Fruit fly (Drosophila melanogaster) whole organism, embryonic: ENCODE measurements around the gene inaE.

Source experiments
- Abd-B ChIP-seq: fragments of 200-800 bp; sonication (Bioruptor generic); optimal IDR thresholded peaks from 2 replicates; lab custom pipeline; 2018; ENCODE audit warnings: missing biosample characterization, mild to moderate bottlenecking, missing genetic modification characterization, moderate library complexity
- CG10267 ChIP-seq: fragments of 200-800 bp; sonication (Bioruptor generic); optimal IDR thresholded peaks from 2 replicates; lab custom pipeline; 2018; ENCODE audit warnings: missing biosample characterization, mild to moderate bottlenecking, missing genetic modification characterization, moderate library complexity
- CG10462 ChIP-seq: fragments of 200-800 bp; sonication (Bioruptor generic); optimal IDR thresholded peaks from 2 replicates; lab custom pipeline; 2016; ENCODE audit warnings: missing biosample characterization, missing genetic modification characterization
- CG10979 ChIP-seq: fragments of 200-800 bp; sonication (Bioruptor generic); optimal IDR thresholded peaks from 2 replicates; lab custom pipeline; 2018; ENCODE audit warnings: missing biosample characterization, mild to moderate bottlenecking, missing genetic modification characterization, moderate library complexity
- CG11456 ChIP-seq: fragments of 200-800 bp; sonication (Bioruptor generic); IDR thresholded peaks from 3 replicates; pipeline ENCODE4 v1.3.6; 2022; ENCODE audit warnings: missing biosample characterization, missing genetic modification characterization
- CG12155 ChIP-seq: fragments of 200-800 bp; sonication (Bioruptor generic); optimal IDR thresholded peaks from 3 replicates; lab custom pipeline; 2016; ENCODE audit warnings: missing biosample characterization, missing genetic modification characterization
- CG12299 ChIP-seq: fragments of 200-800 bp; sonication (Bioruptor generic); optimal IDR thresholded peaks from 2 replicates; lab custom pipeline; 2018; ENCODE audit warnings: missing biosample characterization, mild to moderate bottlenecking, missing genetic modification characterization
- CG1233 ChIP-seq: fragments of 200-800 bp; sonication (Bioruptor generic); optimal IDR thresholded peaks from 4 replicates; lab custom pipeline; 2018; ENCODE audit warnings: missing biosample characterization, mild to moderate bottlenecking, missing genetic modification characterization
- CG13287 ChIP-seq: fragments of 200-800 bp; sonication (Bioruptor generic); IDR thresholded peaks from 2 replicates; pipeline ENCODE4 v1.3.6; 2022; ENCODE audit warnings: missing biosample characterization, missing genetic modification characterization; ENCODE audit not compliant: partially characterized antibody
- CG15514 ChIP-seq: fragments of 200-800 bp; sonication (Bioruptor generic); optimal IDR thresholded peaks from 3 replicates; lab custom pipeline; 2017; ENCODE audit warnings: missing biosample characterization, missing genetic modification characterization, mild to moderate bottlenecking, moderate library complexity, missing genetic modification reagents
- CG18262 ChIP-seq: fragments of 200-800 bp; optimal IDR thresholded peaks from 3 replicates; lab custom pipeline; 2019; ENCODE audit warnings: missing biosample characterization, mild to moderate bottlenecking, missing genetic modification characterization, moderate library complexity
- CG2120 ChIP-seq: fragments of 200-800 bp; sonication (Bioruptor generic); optimal IDR thresholded peaks from 3 replicates; lab custom pipeline; 2016; ENCODE audit warnings: missing biosample characterization, missing genetic modification characterization
- CG42726 ChIP-seq: fragments of 200-800 bp; sonication (Bioruptor generic); IDR thresholded peaks from 2 replicates; pipeline ENCODE4 v1.3.6; 2022; ENCODE audit warnings: missing biosample characterization, missing genetic modification characterization; ENCODE audit not compliant: partially characterized antibody
- CG4707 ChIP-seq: fragments of 200-800 bp; sonication (Bioruptor generic); optimal IDR thresholded peaks from 2 replicates; lab custom pipeline; 2018; ENCODE audit warnings: missing biosample characterization, mild to moderate bottlenecking, missing genetic modification characterization, moderate library complexity
- CG5953 ChIP-seq: fragments of 200-800 bp; sonication (Bioruptor generic); IDR thresholded peaks from 2 replicates; pipeline ENCODE4 v1.3.6; 2022; ENCODE audit warnings: missing biosample characterization, missing genetic modification characterization
- CG6272 ChIP-seq: fragments of 200-800 bp; sonication (Bioruptor generic); IDR thresholded peaks from 2 replicates; pipeline ENCODE4 v1.3.6; 2022; ENCODE audit warnings: missing biosample characterization, missing genetic modification characterization
- CG8089 ChIP-seq: fragments of 200-800 bp; sonication (Bioruptor generic); optimal IDR thresholded peaks from 3 replicates; lab custom pipeline; 2016; ENCODE audit warnings: missing biosample characterization, missing genetic modification characterization
- CG8281 ChIP-seq: fragments of 200-800 bp; sonication (Bioruptor generic); optimal IDR thresholded peaks from 2 replicates; lab custom pipeline; 2018; ENCODE audit warnings: missing biosample characterization, mild to moderate bottlenecking, missing genetic modification characterization, moderate library complexity
- CG8388 ChIP-seq: fragments of 200-800 bp; sonication (Bioruptor generic); optimal IDR thresholded peaks from 2 replicates; lab custom pipeline; 2019; ENCODE audit warnings: missing biosample characterization, mild to moderate bottlenecking, missing genetic modification characterization, moderate library complexity
- Dbx ChIP-seq: fragments of 200-800 bp; sonication (Bioruptor generic); IDR thresholded peaks from 3 replicates; pipeline ENCODE4 v1.3.6; 2022; ENCODE audit warnings: missing biosample characterization, missing genetic modification characterization
- Doc2 ChIP-seq: fragments of 200-800 bp; sonication (Bioruptor generic); IDR thresholded peaks from 2 replicates; pipeline ENCODE4 v1.3.6; 2022; ENCODE audit warnings: missing biosample characterization, missing genetic modification characterization
- Fer1 ChIP-seq: fragments of 200-800 bp; sonication (Bioruptor generic); optimal IDR thresholded peaks from 2 replicates; lab custom pipeline; 2017; ENCODE audit warnings: missing biosample characterization, mild to moderate bottlenecking, missing genetic modification characterization
- Fer2 ChIP-seq: fragments of 200-800 bp; sonication (Bioruptor generic); optimal IDR thresholded peaks from 2 replicates; lab custom pipeline; 2018; ENCODE audit warnings: missing biosample characterization, mild to moderate bottlenecking, missing genetic modification characterization, moderate library complexity
- Hr78 ChIP-seq, 2 experiments: fragments of 200-800 bp in 1 of 2; fragments of >200 bp in 1 of 2; sonication (Bioruptor generic) in 1 of 2; optimal IDR thresholded peaks; 2 replicates each; lab custom pipeline; 2017 to 2019; ENCODE audit warnings: missing biosample characterization in 2 of 2, missing genetic modification characterization in 2 of 2, mild to moderate bottlenecking in 1 of 2, moderate library complexity in 1 of 2
- MTF-1 ChIP-seq: fragments of 200-800 bp; sonication (Bioruptor generic); optimal IDR thresholded peaks from 2 replicates; lab custom pipeline; 2018; ENCODE audit warnings: missing biosample characterization, mild to moderate bottlenecking, missing genetic modification characterization, borderline replicate concordance
- Nf-YC ChIP-seq: fragments of 200-800 bp; optimal IDR thresholded peaks from 3 replicates; lab custom pipeline; 2019; ENCODE audit warnings: missing biosample characterization, mild to moderate bottlenecking, missing genetic modification characterization, moderate library complexity
- Optix ChIP-seq: fragments of 200-800 bp; sonication (Bioruptor generic); IDR thresholded peaks from 3 replicates; pipeline ENCODE4 v1.3.6; 2022; ENCODE audit warnings: missing biosample characterization, missing genetic modification characterization
- Ptx1 ChIP-seq: fragments of 200-800 bp; sonication (Bioruptor generic); IDR thresholded peaks from 2 replicates; pipeline ENCODE4 v1.3.6; 2022; ENCODE audit warnings: missing biosample characterization, missing genetic modification characterization
- Sry-β ChIP-seq: fragments of 200-800 bp; sonication (Bioruptor generic); optimal IDR thresholded peaks from 2 replicates; lab custom pipeline; 2018; ENCODE audit warnings: missing biosample characterization, mild to moderate bottlenecking, missing genetic modification characterization, moderate library complexity
- Trl ChIP-seq, 3 experiments: fragments of >200 bp in 2 of 3; fragments of 200-800 bp in 1 of 3; sonication (Bioruptor generic) in 1 of 3; optimal IDR thresholded peaks; 2 replicates in 1 of 3; 3 replicates in 2 of 3; lab custom pipeline; 2016 to 2017; ENCODE audit warnings: missing biosample characterization in 1 of 3, missing genetic modification characterization in 1 of 3
- Vsx1 ChIP-seq: fragments of 200-800 bp; sonication (Bioruptor generic); optimal IDR thresholded peaks from 2 replicates; lab custom pipeline; 2017; ENCODE audit warnings: missing biosample characterization, mild to moderate bottlenecking, missing genetic modification characterization, missing genetic modification reagents
- fd96Cb ChIP-seq: fragments of 200-800 bp; sonication (Bioruptor generic); optimal IDR thresholded peaks from 2 replicates; lab custom pipeline; 2018; ENCODE audit warnings: missing biosample characterization, mild to moderate bottlenecking, missing genetic modification characterization, moderate library complexity
- gt ChIP-seq: fragments of 200-800 bp; sonication (Bioruptor generic); IDR thresholded peaks from 2 replicates; pipeline ENCODE4 v1.3.6; 2022; ENCODE audit warnings: missing biosample characterization, missing genetic modification characterization
- hth ChIP-seq: fragments of >200 bp; optimal IDR thresholded peaks from 2 replicates; lab custom pipeline; 2017; ENCODE audit warnings: inconsistent platforms
- jing ChIP-seq: fragments of 200-800 bp; sonication (Bioruptor generic); optimal IDR thresholded peaks from 2 replicates; lab custom pipeline; 2018; ENCODE audit warnings: missing biosample characterization, mild to moderate bottlenecking, missing genetic modification characterization
- lab ChIP-seq: fragments of 200-800 bp; sonication (Bioruptor generic); optimal IDR thresholded peaks from 3 replicates; lab custom pipeline; 2017; ENCODE audit warnings: missing biosample characterization, missing genetic modification characterization, mild to moderate bottlenecking, moderate library complexity, missing genetic modification reagents
- pan ChIP-seq, 4 experiments: fragments of >200 bp in 3 of 4; fragments of 200-800 bp in 1 of 4; sonication (Bioruptor generic) in 1 of 4; optimal IDR thresholded peaks in 3 of 4; IDR thresholded peaks in 1 of 4; 2 replicates each; pipeline versions ENCODE4 v1.3.6 to Lab custom; 2017 to 2022; ENCODE audit warnings: missing biosample characterization in 2 of 4, missing genetic modification characterization in 2 of 4, mixed read lengths in 1 of 4
- ranshi ChIP-seq: fragments of 200-800 bp; sonication (Bioruptor generic); IDR thresholded peaks from 2 replicates; pipeline ENCODE4 v1.3.6; 2022; ENCODE audit warnings: missing biosample characterization, missing genetic modification characterization
- repo ChIP-seq: fragments of 200-800 bp; sonication (Bioruptor generic); optimal IDR thresholded peaks from 2 replicates; lab custom pipeline; 2016; ENCODE audit warnings: missing biosample characterization, missing genetic modification characterization
- salm ChIP-seq: fragments of 200-800 bp; sonication (Bioruptor generic); optimal IDR thresholded peaks from 2 replicates; lab custom pipeline; 2018; ENCODE audit warnings: missing biosample characterization, mild to moderate bottlenecking, missing genetic modification characterization
- sc ChIP-seq, 3 experiments: fragments of >200 bp in 2 of 3; fragments of 200-800 bp in 1 of 3; sonication (Bioruptor generic) in 1 of 3; optimal IDR thresholded peaks; 2 replicates in 2 of 3; 3 replicates in 1 of 3; lab custom pipeline; 2017; ENCODE audit warnings: mild to moderate bottlenecking in 1 of 3, missing biosample characterization in 1 of 3, missing genetic modification characterization in 1 of 3, missing genetic modification reagents in 1 of 3
- sd ChIP-seq: fragments of 200-800 bp; sonication (Bioruptor generic); optimal IDR thresholded peaks from 3 replicates; lab custom pipeline; 2018; ENCODE audit warnings: missing biosample characterization, mild to moderate bottlenecking, missing genetic modification characterization, moderate library complexity
- slbo ChIP-seq: fragments of 200-800 bp; sonication (Bioruptor generic); IDR thresholded peaks from 2 replicates; pipeline ENCODE4 v1.3.6; 2022; ENCODE audit warnings: missing biosample characterization, missing genetic modification characterization
- tin ChIP-seq: fragments of 200-800 bp; sonication (Bioruptor generic); optimal IDR thresholded peaks from 3 replicates; lab custom pipeline; 2016; ENCODE audit warnings: missing biosample characterization, missing genetic modification characterization
- trem ChIP-seq: fragments of 200-800 bp; optimal IDR thresholded peaks from 3 replicates; lab custom pipeline; 2019; ENCODE audit warnings: missing biosample characterization, mild to moderate bottlenecking, missing genetic modification characterization, moderate library complexity
- zfh1 ChIP-seq: fragments of 200-800 bp; sonication (Bioruptor generic); IDR thresholded peaks from 3 replicates; pipeline ENCODE4 v1.3.6; 2022; ENCODE audit warnings: missing biosample characterization, missing genetic modification characterization

inaE gene

DNA sequence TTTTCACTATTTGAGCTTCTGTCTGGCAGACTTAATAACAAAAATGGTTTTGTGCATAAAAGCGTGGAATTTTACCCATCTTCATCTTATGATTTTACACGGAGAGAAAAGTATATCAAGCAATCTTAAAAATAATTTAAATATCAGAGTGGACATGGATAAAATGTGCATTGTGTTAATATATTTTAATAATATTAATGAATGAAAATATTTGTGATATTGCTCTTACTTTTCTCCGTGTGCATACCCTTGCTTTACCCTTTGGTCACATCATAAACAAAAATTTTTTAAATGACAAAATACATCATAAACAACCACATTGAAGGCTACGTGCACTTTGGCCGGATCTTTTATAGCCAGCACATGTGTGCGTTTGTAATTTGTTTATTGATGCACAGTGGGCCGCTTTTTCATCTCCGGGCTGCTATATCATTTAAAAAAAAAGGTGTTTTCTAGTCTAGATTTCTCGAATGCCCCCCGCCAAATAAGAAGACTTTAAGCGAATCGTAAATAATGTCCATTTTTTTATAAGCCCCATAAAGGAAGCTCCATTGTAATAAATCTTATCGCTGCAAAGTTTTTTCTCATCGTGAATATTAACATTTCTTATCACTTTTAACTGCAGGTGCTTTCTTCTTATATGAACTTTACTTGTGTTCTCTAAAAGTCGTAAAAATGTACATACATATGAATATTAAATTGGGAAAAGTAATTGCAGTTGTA is 19.0 kb upstream of the inaE start (continued):
- TF ChIP-seq Optix (GFP tag; lab: Robert Waterston, UW) = peak; percentile 61; the same call in 2 of the 3 replicates
- no peak for TF ChIP-seq CG13287 (GFP tag; lab: Robert Waterston, UW)
- no peak for TF ChIP-seq Doc2 (GFP tag; lab: Robert Waterston, UW)
- 0 out of 3 replicates have a peak, but pooled peaks have one; percentile 15 for TF ChIP-seq Dbx (GFP tag; lab: Robert Waterston, UW)
- TF ChIP-seq CG4707 (GFP tag; lab: Kevin White, UChicago) = peak; percentile 37
- TF ChIP-seq CG6272 (GFP tag; lab: Robert Waterston, UW) = no peak
- TF ChIP-seq CG8281 (tag; lab: Kevin White, UChicago) = peak; percentile 9
- TF ChIP-seq CG12155 (GFP tag; lab: Kevin White, UChicago) = peak; percentile 2
- TF ChIP-seq Fer2 (tag; lab: Kevin White, UChicago) = no peak
- peak; percentile 49 for TF ChIP-seq CG18262 (tag; lab: Kevin White, UChicago)
- peak; percentile 27 for TF ChIP-seq salm (tag; lab: Kevin White, UChicago)
- peak; percentile 53 for TF ChIP-seq CG10979 (tag; lab: Kevin White, UChicago)
- TF ChIP-seq MTF-1 = no peak
- peak; percentile 60 for TF ChIP-seq Abd-B (GFP tag; lab: Kevin White, UChicago)
- TF ChIP-seq jing (GFP tag; lab: Kevin White, UChicago) = peak; percentile 0
- no peak for TF ChIP-seq gt
- TF ChIP-seq CG10462 (GFP tag; lab: Kevin White, UChicago) = no peak
- TF ChIP-seq fd96Cb (tag; lab: Kevin White, UChicago) = peak; percentile 50
- peak; percentile 28 for TF ChIP-seq CG10267
- no peak for TF ChIP-seq CG5953
- TF ChIP-seq Ptx1 (GFP tag; lab: Robert Waterston, UW) = peak; percentile 67
- no peak for TF ChIP-seq Vsx1 (GFP tag; lab: Kevin White, UChicago)
- no peak for TF ChIP-seq CG8089
- no peak for TF ChIP-seq hth (lab: Kevin White, UChicago)
- TF ChIP-seq CG15514 (GFP tag; lab: Kevin White, UChicago) = no peak
- 0 out of 3 replicates have a peak, but pooled peaks have one; percentile 5 for TF ChIP-seq zfh1 (GFP tag; lab: Robert Waterston, UW)
- TF ChIP-seq sc (optimal IDR thresholded peaks at IDR 0.05; lab: Kevin White, UChicago) = no peak
- peak; percentile 19 for TF ChIP-seq sc (GFP tag; optimal IDR thresholded peaks at IDR 0.05; lab: Kevin White, UChicago)
- TF ChIP-seq ranshi (GFP tag; lab: Robert Waterston, UW) = peak; percentile 29; the same call in 1 of the 2 replicates
- TF ChIP-seq CG11456 (GFP tag; lab: Robert Waterston, UW) = 0 out of 3 replicates have a peak, but pooled peaks have one; percentile 38
- TF ChIP-seq lab (GFP tag; lab: Kevin White, UChicago) = peak; percentile 55
- peak; percentile 27 for TF ChIP-seq CG1233 (GFP tag; lab: Kevin White, UChicago)
- peak; percentile 31 for TF ChIP-seq CG2120 (GFP tag; lab: Kevin White, UChicago)
- peak; percentile 13 for TF ChIP-seq trem (tag; lab: Kevin White, UChicago)
- TF ChIP-seq tin (GFP tag; lab: Kevin White, UChicago) = peak; percentile 4
- peak; percentile 41 for TF ChIP-seq sd (tag; lab: Kevin White, UChicago)
- peak in 1 of 2 experiments; percentile 8 for TF ChIP-seq Hr78 (GFP tag; optimal IDR thresholded peaks at IDR 0.05; lab: Kevin White, UChicago)
- TF ChIP-seq CG42726 (GFP tag; lab: Robert Waterston, UW) = no peak
- TF ChIP-seq repo (GFP tag; lab: Kevin White, UChicago) = no peak
- no peak for TF ChIP-seq pan (optimal IDR thresholded peaks at IDR 0.05; lab: Kevin White, UChicago)
- peak in 1 of 2 experiments; percentile 56 for TF ChIP-seq pan (GFP tag; optimal IDR thresholded peaks at IDR 0.05 in 1 of 2, IDR thresholded peaks at IDR 0.05 in 1 of 2)
- 0 out of 2 replicates have a peak, but pooled peaks have one; percentile 14 for TF ChIP-seq slbo (GFP tag; lab: Robert Waterston, UW)
- no peak for TF ChIP-seq CG12299 (tag; lab: Kevin White, UChicago)
- no peak for TF ChIP-seq Sry-β (GFP tag; lab: Kevin White, UChicago)
- no peak for TF ChIP-seq Nf-YC (tag; lab: Kevin White, UChicago)
- TF ChIP-seq Fer1 (GFP tag; lab: Kevin White, UChicago) = peak; percentile 45
- TF ChIP-seq CG8388 (GFP tag; lab: Kevin White, UChicago) = peak; percentile 54
- TF ChIP-seq Trl (optimal IDR thresholded peaks at IDR 0.05; lab: Kevin White, UChicago) = no peak
- TF ChIP-seq Trl (GFP tag; optimal IDR thresholded peaks at IDR 0.05; lab: Kevin White, UChicago) = peak; percentile 5
